Fruit fly (Drosophila melanogaster): ENCODE measurements around the gene Ddx56.

Gene Ddx56

dm6 chrX:21368410-21368918, 19.3 kb downstream of the Ddx56 start (continued):
- peak; percentile 2 for TF ChIP-seq ac (GFP tag; optimal IDR thresholded peaks at IDR 0.05)
- no peak for TF ChIP-seq hb (GFP tag; IDR thresholded peaks at IDR 0.05; ENCODE audit: partially characterized antibody)
- no peak for TF ChIP-seq CG2712 (tag; optimal IDR thresholded peaks at IDR 0.05)
- no peak for TF ChIP-seq CG18262 (tag; optimal IDR thresholded peaks at IDR 0.05)
- TF ChIP-seq dati (GFP tag; IDR thresholded peaks at IDR 0.05), result no peak
- no peak for TF ChIP-seq CG9932 (GFP tag; IDR thresholded peaks at IDR 0.05)
- no peak for TF ChIP-seq lbe (GFP tag; optimal IDR thresholded peaks at IDR 0.05)
- TF ChIP-seq gsb (GFP tag; IDR thresholded peaks at IDR 0.05), result no peak
- TF ChIP-seq CG12071 (GFP tag; optimal IDR thresholded peaks at IDR 0.05), result no peak
- TF ChIP-seq Spps (tag; optimal IDR thresholded peaks at IDR 0.05), result no peak
- TF ChIP-seq gce (GFP tag; IDR thresholded peaks at IDR 0.05), result no peak
- TF ChIP-seq sens (GFP tag), result no peak
- no peak for TF ChIP-seq Ada2b (GFP tag; IDR thresholded peaks at IDR 0.05)
- peak; percentile 22 for TF ChIP-seq sqz (GFP tag; optimal IDR thresholded peaks at IDR 0.05)
- TF ChIP-seq Camta (GFP tag; optimal IDR thresholded peaks at IDR 0.05), result no peak
- TF ChIP-seq Rfx (GFP tag; IDR thresholded peaks at IDR 0.05), result peak; percentile 27; the same call in 1 of the 2 replicates
- TF ChIP-seq CG18764 (GFP tag; optimal IDR thresholded peaks at IDR 0.05), result no peak
- no peak for TF ChIP-seq CG6791 (GFP tag; IDR thresholded peaks at IDR 0.05; ENCODE audit: partially characterized antibody)
- no peak for TF ChIP-seq tna (GFP tag; IDR thresholded peaks at IDR 0.05; ENCODE audit: partially characterized antibody)
- no peak for TF ChIP-seq Hr3 (GFP tag; optimal IDR thresholded peaks at IDR 0.05)
- TF ChIP-seq salm (tag; optimal IDR thresholded peaks at IDR 0.05), result no peak
- TF ChIP-seq pfk (GFP tag; optimal IDR thresholded peaks at IDR 0.05), result no peak
- TF ChIP-seq CG30431 (GFP tag; optimal IDR thresholded peaks at IDR 0.05), result no peak
- no peak for TF ChIP-seq CG2199 (GFP tag; IDR thresholded peaks at IDR 0.05)
- TF ChIP-seq scrt (GFP tag; optimal IDR thresholded peaks at IDR 0.05), result no peak
- no peak for TF ChIP-seq Gsc (GFP tag; IDR thresholded peaks at IDR 0.05)
- TF ChIP-seq vvl (GFP tag; IDR thresholded peaks at IDR 0.05), result no peak; the same call in 1 of the 2 replicates
- TF ChIP-seq CG7556 (GFP tag; optimal IDR thresholded peaks at IDR 0.05), result no peak
- no peak for TF ChIP-seq CG15073 (GFP tag; optimal IDR thresholded peaks at IDR 0.05)
- no peak for TF ChIP-seq CG11085 (GFP tag; IDR thresholded peaks at IDR 0.05)
- TF ChIP-seq CG2202 (tag; optimal IDR thresholded peaks at IDR 0.05), result no peak
- peak in 1 of 2 experiments; percentile 84 for TF ChIP-seq crp (GFP tag; optimal IDR thresholded peaks at IDR 0.05)
- no peak for TF ChIP-seq CG8924 (tag; optimal IDR thresholded peaks at IDR 0.05)
- TF ChIP-seq CG15011 (GFP tag; optimal IDR thresholded peaks at IDR 0.05), result no peak
- peak in 1 of 2 experiments; percentile 66 for TF ChIP-seq Hr78 (GFP tag; optimal IDR thresholded peaks at IDR 0.05)
- no peak for TF ChIP-seq p53 (GFP tag; optimal IDR thresholded peaks at IDR 0.05)
- TF ChIP-seq da (GFP tag; optimal IDR thresholded peaks at IDR 0.05), result peak; percentile 76
- TF ChIP-seq tap (tag; optimal IDR thresholded peaks at IDR 0.05), result no peak
- no peak for TF ChIP-seq knrl (GFP tag; IDR thresholded peaks at IDR 0.05; ENCODE audit: partially characterized antibody)
- no peak for TF ChIP-seq tll (GFP tag; optimal IDR thresholded peaks at IDR 0.05)
- no peak for TF ChIP-seq CG1602 (GFP tag; optimal IDR thresholded peaks at IDR 0.05)
- no peak for TF ChIP-seq Meics (GFP tag; optimal IDR thresholded peaks at IDR 0.05)
- peak; percentile 94 for TF ChIP-seq bigmax (GFP tag; optimal IDR thresholded peaks at IDR 0.05)
- TF ChIP-seq NK7.1 (GFP tag; optimal IDR thresholded peaks at IDR 0.05), result no peak
- no peak for TF ChIP-seq fd96Cb (tag; optimal IDR thresholded peaks at IDR 0.05)
- no peak for TF ChIP-seq CG18476 (GFP tag; optimal IDR thresholded peaks at IDR 0.05)
- no peak for TF ChIP-seq CG9609 (GFP tag; optimal IDR thresholded peaks at IDR 0.05)
- peak; percentile 77 for TF ChIP-seq cg (GFP tag; optimal IDR thresholded peaks at IDR 0.05)
- TF ChIP-seq CG14014 (GFP tag; IDR thresholded peaks at IDR 0.05), result no peak
- no peak for TF ChIP-seq nerfin-1 (tag; optimal IDR thresholded peaks at IDR 0.05)
- no peak for TF ChIP-seq CG16813 (GFP tag; IDR thresholded peaks at IDR 0.05; ENCODE audit: partially characterized antibody)
